Worm (Caenorhabditis elegans): ENCODE measurements around the gene oac-5.

DNA sequence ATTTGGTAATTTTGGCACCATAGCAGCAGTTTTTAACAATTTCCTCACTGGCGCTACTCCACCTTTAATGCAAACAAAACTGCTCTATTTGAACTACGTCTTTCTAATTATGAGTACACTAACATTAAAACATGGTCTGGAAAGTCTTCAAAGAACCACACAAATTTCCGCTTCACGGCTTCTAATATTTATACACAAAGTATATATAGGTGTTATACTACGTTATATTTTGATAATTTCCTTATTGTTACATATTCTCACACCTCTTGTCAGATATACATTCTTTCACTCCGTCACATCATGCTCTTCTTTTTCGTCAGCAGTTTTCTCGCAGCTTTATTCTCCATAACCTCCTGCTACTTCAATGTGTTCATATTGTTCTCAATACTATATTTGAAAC lies 7.8 kb downstream of the oac-5 start, which contains the start of gene srbc-82:
- TF ChIP-seq egl-27 (tag; optimal IDR thresholded peaks at IDR 0.05) (no peak), mep-1 (tag; optimal IDR thresholded peaks at IDR 0.05) (no peak), nhr-76 (tag; optimal IDR thresholded peaks at IDR 0.05) (no peak), daf-19 (GFP tag; conservative IDR thresholded peaks at IDR 0.05) (no peak), ztf-7 (tag; optimal IDR thresholded peaks at IDR 0.05) (no peak), nhr-237 (tag; optimal IDR thresholded peaks at IDR 0.05) (no peak), ztf-11 (tag; optimal IDR thresholded peaks at IDR 0.05) (no peak), hmg-1.1 (GFP tag; IDR thresholded peaks at IDR 0.05) (no peak), fkh-10 (GFP tag; optimal IDR thresholded peaks at IDR 0.05) (no peak), R02D3.7 (tag; optimal IDR thresholded peaks at IDR 0.05) (no peak), zag-1 (tag; optimal IDR thresholded peaks at IDR 0.05) (no peak), zip-11 (GFP tag; IDR thresholded peaks at IDR 0.05) (no peak), hif-1 (tag; optimal IDR thresholded peaks at IDR 0.05) (no peak), skn-1 (tag; optimal IDR thresholded peaks at IDR 0.05) (no peak)
